Worm (Caenorhabditis elegans) whole organism, L2 larva: Measurements from ENCODE around the gene bath-47.
"Not testable (repeated sequence)": the region's sequence is repeated elsewhere in the genome, so short reads cannot be mapped to it uniquely, and the experiment has no call there.

ENCODE experiments used
- C34F6.9 ChIP-seq: fragments of 150-350 bp; optimal IDR thresholded peaks from 2 replicates; lab custom pipeline; 2014; ENCODE audit warnings: missing biosample characterization, missing genetic modification characterization
- F13H6.1 ChIP-seq: sonication (generic microtip); optimal IDR thresholded peaks from 2 replicates; lab custom pipeline; 2016; ENCODE audit warnings: missing genetic modification characterization, missing compliant biosample characterization
- R02D3.7 ChIP-seq: fragments of 150-350 bp; optimal IDR thresholded peaks from 2 replicates; lab custom pipeline; 2014; ENCODE audit warnings: missing biosample characterization, missing genetic modification characterization
- Y55F3AM.14 ChIP-seq: fragments of 200-800 bp; sonication (Bioruptor generic); optimal IDR thresholded peaks from 2 replicates; lab custom pipeline; 2018; ENCODE audit warnings: mild to moderate bottlenecking, missing genetic modification characterization, missing compliant biosample characterization
- ZK546.5 ChIP-seq: sonication (generic microtip); optimal IDR thresholded peaks from 2 replicates; lab custom pipeline; 2017; ENCODE audit warnings: missing biosample characterization, missing genetic modification characterization
- alr-1 ChIP-seq: fragments of 150-350 bp; optimal IDR thresholded peaks from 2 replicates; lab custom pipeline; 2014; ENCODE audit warnings: missing biosample characterization, missing genetic modification characterization
- aly-2 ChIP-seq: fragments of 150-350 bp; optimal IDR thresholded peaks from 2 replicates; lab custom pipeline; 2014; ENCODE audit warnings: missing biosample characterization, missing genetic modification characterization
- blmp-1 ChIP-seq: sonication (generic microtip); optimal IDR thresholded peaks from 2 replicates; lab custom pipeline; 2017; ENCODE audit warnings: missing genetic modification characterization, mild to moderate bottlenecking, missing compliant biosample characterization, antibody characterized with exemption, moderate library complexity; ENCODE audit not compliant: insufficient read depth
- ceh-16 ChIP-seq: fragments of 150-350 bp; optimal IDR thresholded peaks from 2 replicates; lab custom pipeline; 2014; ENCODE audit warnings: missing biosample characterization, missing genetic modification characterization
- ceh-82 ChIP-seq: fragments of 150-350 bp; optimal IDR thresholded peaks from 2 replicates; lab custom pipeline; 2014; ENCODE audit warnings: missing biosample characterization, missing genetic modification characterization
- crh-2 ChIP-seq: sonication (generic microtip); optimal IDR thresholded peaks from 2 replicates; lab custom pipeline; 2017; ENCODE audit warnings: missing biosample characterization, missing genetic modification characterization
- egl-27 ChIP-seq: sonication (generic microtip); optimal IDR thresholded peaks from 3 replicates; lab custom pipeline; 2017; ENCODE audit warnings: missing biosample characterization, missing genetic modification reagents, missing genetic modification characterization
- elt-3 ChIP-seq: sonication (generic microtip); optimal IDR thresholded peaks from 2 replicates; lab custom pipeline; 2017; ENCODE audit warnings: missing biosample characterization, missing genetic modification characterization
- fos-1 ChIP-seq: fragments of 150-350 bp; optimal IDR thresholded peaks from 2 replicates; lab custom pipeline; 2014; ENCODE audit warnings: missing biosample characterization, missing genetic modification characterization
- gmeb-1 ChIP-seq: fragments of 150-350 bp; optimal IDR thresholded peaks from 2 replicates; lab custom pipeline; 2014; ENCODE audit warnings: missing biosample characterization, missing genetic modification characterization
- lin-11 ChIP-seq: fragments of 150-350 bp; sonication (generic microtip); optimal IDR thresholded peaks from 2 replicates; lab custom pipeline; 2014; ENCODE audit warnings: missing biosample characterization, missing genetic modification characterization, inconsistent platforms, mixed read lengths
- lin-13 ChIP-seq: fragments of 150-350 bp; optimal IDR thresholded peaks from 2 replicates; lab custom pipeline; 2014; ENCODE audit warnings: missing biosample characterization, missing genetic modification reagents, missing genetic modification characterization
- lsy-2 ChIP-seq, 2 experiments: fragments of 150-350 bp in 1 of 2; sonication (generic microtip) in 1 of 2; optimal IDR thresholded peaks; 2 replicates each; lab custom pipeline; 2014 to 2017; ENCODE audit warnings: missing biosample characterization in 2 of 2, missing genetic modification characterization in 2 of 2
- mab-5 ChIP-seq: fragments of 150-350 bp; optimal IDR thresholded peaks from 2 replicates; lab custom pipeline; 2014; ENCODE audit warnings: missing biosample characterization, missing genetic modification characterization
- mdl-1 ChIP-seq, 2 experiments: fragments of 150-350 bp in 1 of 2; sonication (generic microtip) in 1 of 2; optimal IDR thresholded peaks; 2 replicates each; lab custom pipeline; 2017; ENCODE audit warnings: missing biosample characterization in 2 of 2, missing genetic modification characterization in 2 of 2
- nhr-10 ChIP-seq: sonication (generic microtip); optimal IDR thresholded peaks from 2 replicates; lab custom pipeline; 2017; ENCODE audit warnings: missing biosample characterization, missing genetic modification characterization
- nhr-129 ChIP-seq: fragments of 150-350 bp; optimal IDR thresholded peaks from 2 replicates; lab custom pipeline; 2014; ENCODE audit warnings: missing biosample characterization, missing genetic modification characterization
- nhr-23 ChIP-seq: fragments of 150-350 bp; optimal IDR thresholded peaks from 2 replicates; lab custom pipeline; 2014; ENCODE audit warnings: missing biosample characterization, missing genetic modification reagents, missing genetic modification characterization
- nhr-237 ChIP-seq: fragments of 150-350 bp; optimal IDR thresholded peaks from 2 replicates; lab custom pipeline; 2014; ENCODE audit warnings: missing biosample characterization, missing genetic modification characterization
- nhr-25 ChIP-seq: fragments of 150-350 bp; sonication (generic microtip); optimal IDR thresholded peaks from 3 replicates; lab custom pipeline; 2014; ENCODE audit warnings: missing biosample characterization, missing genetic modification characterization
- skn-1 ChIP-seq: sonication (generic microtip); optimal IDR thresholded peaks from 2 replicates; lab custom pipeline; 2017; ENCODE audit warnings: missing biosample characterization, missing genetic modification characterization
- unc-39 ChIP-seq: fragments of 150-350 bp; optimal IDR thresholded peaks from 2 replicates; lab custom pipeline; 2014; ENCODE audit warnings: missing biosample characterization, missing genetic modification characterization
- unc-55 ChIP-seq: fragments of 150-350 bp; sonication (generic microtip); optimal IDR thresholded peaks from 3 replicates; lab custom pipeline; 2014; ENCODE audit warnings: missing biosample characterization, missing genetic modification reagents, missing genetic modification characterization
- zag-1 ChIP-seq: fragments of 150-350 bp; optimal IDR thresholded peaks from 2 replicates; lab custom pipeline; 2014; ENCODE audit warnings: missing biosample characterization, missing genetic modification characterization
- ztf-11 ChIP-seq: sonication (generic microtip); optimal IDR thresholded peaks from 2 replicates; lab custom pipeline; 2017; ENCODE audit warnings: missing biosample characterization, missing genetic modification characterization
- ztf-4 ChIP-seq: fragments of 150-350 bp; optimal IDR thresholded peaks from 2 replicates; lab custom pipeline; 2014; ENCODE audit warnings: missing biosample characterization, missing genetic modification characterization

Gene bath-47

DNA sequence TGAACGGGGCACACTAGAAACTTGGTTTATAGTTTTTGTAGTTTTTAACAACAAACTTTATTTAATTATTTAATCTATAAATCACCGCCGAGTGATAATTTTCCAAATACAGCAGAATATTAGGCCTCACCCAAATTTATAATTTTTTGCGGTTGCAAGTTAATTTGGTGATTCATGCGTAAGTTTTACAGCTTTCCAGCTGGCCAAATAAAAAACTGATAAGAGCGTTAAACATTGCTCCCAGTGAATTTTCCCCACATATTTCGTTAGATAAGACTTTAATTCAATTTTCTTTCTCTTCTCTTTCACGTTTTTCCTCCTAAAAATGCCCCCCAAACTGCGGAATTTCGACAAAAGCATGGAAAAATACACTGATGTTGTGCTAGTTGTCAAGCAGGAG, at the start of gene bath-47:
Gene bath-47, plus strand, starts transcription at position 305 of the 400 bp plus-strand sequence.
- TF ChIP-seq mdl-1 (tag; optimal IDR thresholded peaks at IDR 0.05; lab: Kevin White, UChicago) (no peak), ZK546.5 (tag; lab: Kevin White, UChicago) (no peak), fos-1 (peak; percentile 67), crh-2 (tag; lab: Kevin White, UChicago) (no peak)

- TF ChIP-seq nhr-23; F13H6.1; mab-5 (tag; lab: Kevin White, UChicago): not testable (repeated sequence)
These were observed 45.4 kb upstream of the bath-47 start, which contains the start of the genes fbxb-54 and fbxb-50 for ce11 chrII:1556217-1556616. Gene fbxb-54, minus strand, starts transcription at chrII:1556317. Gene fbxb-50, plus strand, starts transcription at chrII:1556443.

ce11 chrII:1560839-1561238, 40.8 kb upstream of the bath-47 start:
- TF ChIP-seq ceh-16 (tag; lab: Kevin White, UChicago) = no peak
- no peak for TF ChIP-seq ceh-82 (tag; lab: Kevin White, UChicago)
- TF ChIP-seq R02D3.7 (tag; lab: Kevin White, UChicago) = no peak
- no peak for TF ChIP-seq ZK546.5 (tag; lab: Kevin White, UChicago)
- TF ChIP-seq skn-1 = no peak
- TF ChIP-seq unc-55 (GFP tag; lab: Kevin White, UChicago) = no peak
- TF ChIP-seq Y55F3AM.14 (GFP tag; lab: Kevin White, UChicago) = no peak
- TF ChIP-seq blmp-1 (tag; lab: Kevin White, UChicago) = no peak
- TF ChIP-seq nhr-25 = no peak
- no peak for TF ChIP-seq nhr-10
- no peak for TF ChIP-seq C34F6.9 (tag; lab: Kevin White, UChicago)
- no peak for TF ChIP-seq nhr-129 (tag; lab: Kevin White, UChicago)
- TF ChIP-seq zag-1 (tag; lab: Kevin White, UChicago) = no peak

ce11 chrII:1561863-1562262, 39.7 kb upstream of the bath-47 start, which contains the start of gene K05F6.14:
Gene K05F6.14, plus strand, starts transcription at chrII:1562163.
- no peak for TF ChIP-seq mdl-1 (tag; optimal IDR thresholded peaks at IDR 0.05; lab: Kevin White, UChicago)
- no peak for TF ChIP-seq nhr-10
- no peak for TF ChIP-seq unc-39
- no peak for TF ChIP-seq ZK546.5 (tag; lab: Kevin White, UChicago)
- no peak for TF ChIP-seq ztf-11 (tag; lab: Kevin White, UChicago)
- TF ChIP-seq nhr-23 = no peak
- TF ChIP-seq R02D3.7 (tag; lab: Kevin White, UChicago) = no peak
- no peak for TF ChIP-seq egl-27
- no peak for TF ChIP-seq elt-3 (tag; lab: Kevin White, UChicago)
- TF ChIP-seq, all 48 proteins: peak for 0

DNA sequence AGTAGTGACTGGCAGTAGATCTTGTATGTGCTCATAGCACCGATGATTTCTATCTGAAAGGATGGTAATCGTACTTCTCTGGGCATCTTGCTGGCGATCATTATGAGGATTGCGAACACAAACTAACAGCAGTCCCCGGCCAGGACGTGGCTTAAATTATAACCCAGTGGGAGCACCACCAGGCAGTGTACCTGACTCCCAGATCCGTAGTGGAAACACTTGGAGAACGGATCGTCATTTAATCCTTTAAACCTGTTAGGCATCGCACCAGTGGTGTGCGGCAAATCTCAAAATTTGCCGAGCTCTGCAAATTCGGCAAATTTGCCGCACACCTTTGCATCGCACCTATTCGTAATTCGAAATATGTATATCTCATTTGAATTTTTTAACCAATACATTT, 34.0 kb upstream of the bath-47 start, which contains the start of gene K05F6.8:
Gene K05F6.8, minus strand, starts transcription at position 101 of the 400 bp plus-strand sequence.
- TF ChIP-seq ztf-11 (tag; lab: Kevin White, UChicago) = no peak
- no peak for TF ChIP-seq aly-2 (tag; lab: Kevin White, UChicago)
- no peak for TF ChIP-seq ceh-82 (tag; lab: Kevin White, UChicago)
- TF ChIP-seq lsy-2 (tag; optimal IDR thresholded peaks at IDR 0.05; lab: Kevin White, UChicago) = no peak
- TF ChIP-seq alr-1 = no peak
- TF ChIP-seq lin-11 (tag; lab: Kevin White, UChicago) = no peak
- TF ChIP-seq fos-1 = no peak

DNA sequence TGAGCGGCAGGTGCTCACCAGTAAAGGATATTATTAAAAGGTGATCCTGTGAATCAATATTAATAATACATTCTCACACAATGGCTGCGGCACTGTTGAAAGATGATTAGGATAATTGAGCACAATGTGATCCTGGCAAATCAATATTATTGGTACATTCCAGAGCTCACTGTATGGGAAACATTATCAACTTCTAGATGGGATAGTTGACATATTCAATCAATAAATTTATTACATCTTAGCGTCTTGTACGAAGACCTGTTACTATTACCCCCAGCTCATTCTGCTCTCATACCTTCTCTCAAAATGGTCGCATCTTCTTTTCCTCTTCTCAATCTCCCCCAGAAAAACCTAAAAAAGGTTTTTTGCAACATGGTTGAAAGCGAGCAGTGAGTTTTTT, 33.4 kb upstream of the bath-47 start, which contains the start of gene fbxb-49:
Gene fbxb-49, plus strand, starts transcription at position 301 of the 400 bp plus-strand sequence.
- no peak for TF ChIP-seq ztf-4 (tag; lab: Kevin White, UChicago)
- TF ChIP-seq alr-1 = no peak
- TF ChIP-seq elt-3 (tag; lab: Kevin White, UChicago) = no peak
- no peak for TF ChIP-seq R02D3.7 (tag; lab: Kevin White, UChicago)
- no peak for TF ChIP-seq lin-13 (GFP tag; lab: Kevin White, UChicago)
- TF ChIP-seq gmeb-1 = no peak
- no peak for TF ChIP-seq nhr-237 (tag; lab: Kevin White, UChicago)
